Fruit fly (Drosophila melanogaster) whole organism, embryonic: ENCODE measurements around the gene wam.

Source experiments
- Atf-2 ChIP-seq: fragments of 200-800 bp; sonication (Bioruptor generic); optimal IDR thresholded peaks from 2 replicates; lab custom pipeline; 2016; ENCODE audit warnings: missing biosample characterization, missing genetic modification characterization
- Bdp1 ChIP-seq: fragments of 200-800 bp; sonication (Bioruptor generic); optimal IDR thresholded peaks from 3 replicates; lab custom pipeline; 2016; ENCODE audit warnings: missing biosample characterization, missing genetic modification characterization
- Bgb ChIP-seq: fragments of 200-800 bp; sonication (Bioruptor generic); IDR thresholded peaks from 2 replicates; pipeline ENCODE4 v1.3.6; 2022; ENCODE audit warnings: missing biosample characterization, missing genetic modification characterization; ENCODE audit not compliant: partially characterized antibody
- CG10565 ChIP-seq: fragments of 200-800 bp; sonication (Bioruptor generic); optimal IDR thresholded peaks from 3 replicates; lab custom pipeline; 2016; ENCODE audit warnings: missing biosample characterization, mild to moderate bottlenecking, missing genetic modification characterization
- CG11085 ChIP-seq: fragments of 200-800 bp; sonication (Bioruptor generic); IDR thresholded peaks from 2 replicates; pipeline ENCODE4 v1.3.6; 2022; ENCODE audit warnings: missing biosample characterization, missing genetic modification characterization
- CG11456 ChIP-seq: fragments of 200-800 bp; sonication (Bioruptor generic); IDR thresholded peaks from 3 replicates; pipeline ENCODE4 v1.3.6; 2022; ENCODE audit warnings: missing biosample characterization, missing genetic modification characterization
- CG11560 ChIP-seq: fragments of 200-800 bp; sonication (Bioruptor generic); IDR thresholded peaks from 3 replicates; pipeline ENCODE4 v1.3.6; 2022; ENCODE audit warnings: missing biosample characterization, missing genetic modification characterization
- CG11723 ChIP-seq: fragments of 200-800 bp; sonication (Bioruptor generic); optimal IDR thresholded peaks from 2 replicates; lab custom pipeline; 2017; ENCODE audit warnings: missing biosample characterization, mild to moderate bottlenecking, missing genetic modification characterization
- CG12219 ChIP-seq: fragments of 200-800 bp; sonication (Bioruptor generic); optimal IDR thresholded peaks from 3 replicates; lab custom pipeline; 2018; ENCODE audit warnings: missing biosample characterization, mild to moderate bottlenecking, missing genetic modification characterization
- CG13287 ChIP-seq: fragments of 200-800 bp; sonication (Bioruptor generic); IDR thresholded peaks from 2 replicates; pipeline ENCODE4 v1.3.6; 2022; ENCODE audit warnings: missing biosample characterization, missing genetic modification characterization; ENCODE audit not compliant: partially characterized antibody
- CG13296 ChIP-seq: fragments of 200-800 bp; sonication (Bioruptor generic); optimal IDR thresholded peaks from 3 replicates; lab custom pipeline; 2018; ENCODE audit warnings: missing biosample characterization, mild to moderate bottlenecking, missing genetic modification characterization
- CG13624 ChIP-seq: fragments of 200-800 bp; sonication (Bioruptor generic); optimal IDR thresholded peaks from 2 replicates; lab custom pipeline; 2016; ENCODE audit warnings: missing biosample characterization, missing genetic modification characterization
- CG17568 ChIP-seq: fragments of 200-800 bp; sonication (Bioruptor generic); optimal IDR thresholded peaks from 2 replicates; lab custom pipeline; 2018; ENCODE audit warnings: missing biosample characterization, mild to moderate bottlenecking, missing genetic modification characterization, moderate library complexity
- CG2129 ChIP-seq: fragments of 200-800 bp; sonication (Bioruptor generic); IDR thresholded peaks from 2 replicates; pipeline ENCODE4 v1.3.6; 2022; ENCODE audit warnings: missing biosample characterization, missing genetic modification characterization; ENCODE audit not compliant: partially characterized antibody
- CG2875 ChIP-seq: fragments of 200-800 bp; sonication (Bioruptor generic); optimal IDR thresholded peaks from 2 replicates; lab custom pipeline; 2017; ENCODE audit warnings: missing biosample characterization, mild to moderate bottlenecking, missing genetic modification characterization, missing genetic modification reagents
- CG30403 ChIP-seq: fragments of 200-800 bp; sonication (Bioruptor generic); optimal IDR thresholded peaks from 3 replicates; lab custom pipeline; 2016; ENCODE audit warnings: missing biosample characterization, missing genetic modification characterization
- CG31388 ChIP-seq: fragments of 200-800 bp; sonication (Bioruptor generic); optimal IDR thresholded peaks from 2 replicates; lab custom pipeline; 2016; ENCODE audit warnings: missing biosample characterization, missing genetic modification characterization
- CG3281 ChIP-seq: fragments of 200-800 bp; sonication (Bioruptor generic); optimal IDR thresholded peaks from 3 replicates; lab custom pipeline; 2017; ENCODE audit warnings: missing biosample characterization, mild to moderate bottlenecking, missing genetic modification characterization
- CG34376 ChIP-seq: fragments of 200-800 bp; sonication (Bioruptor generic); optimal IDR thresholded peaks from 2 replicates; lab custom pipeline; 2018; ENCODE audit warnings: missing biosample characterization, mild to moderate bottlenecking, missing genetic modification characterization
- CG4328 ChIP-seq: fragments of 200-800 bp; sonication (Bioruptor generic); optimal IDR thresholded peaks from 3 replicates; lab custom pipeline; 2017; ENCODE audit warnings: missing biosample characterization, missing genetic modification reagents, missing genetic modification characterization
- CG6175 ChIP-seq: fragments of 200-800 bp; sonication (Bioruptor generic); IDR thresholded peaks from 3 replicates; pipeline ENCODE4 v1.3.6; 2022; ENCODE audit warnings: missing biosample characterization, missing genetic modification characterization
- CG6791 ChIP-seq: fragments of 200-800 bp; sonication (Bioruptor generic); IDR thresholded peaks from 3 replicates; pipeline ENCODE4 v1.3.6; 2022; ENCODE audit warnings: missing biosample characterization, missing genetic modification characterization; ENCODE audit not compliant: partially characterized antibody
- CG9932 ChIP-seq: fragments of 200-800 bp; sonication (Bioruptor generic); IDR thresholded peaks from 2 replicates; pipeline ENCODE4 v1.3.6; 2022; ENCODE audit warnings: missing biosample characterization, missing genetic modification characterization
- CoRest ChIP-seq: fragments of 200-800 bp; sonication (Bioruptor generic); optimal IDR thresholded peaks from 3 replicates; lab custom pipeline; 2018; ENCODE audit warnings: missing biosample characterization, mild to moderate bottlenecking, missing genetic modification characterization, moderate library complexity
- Doc3 ChIP-seq: fragments of 200-800 bp; sonication (Bioruptor generic); IDR thresholded peaks from 3 replicates; pipeline ENCODE4 v1.3.6; 2022; ENCODE audit warnings: missing biosample characterization, missing genetic modification characterization; ENCODE audit not compliant: partially characterized antibody
- E2f2 ChIP-seq: fragments of 200-800 bp; sonication (Bioruptor generic); IDR thresholded peaks from 2 replicates; pipeline ENCODE4 v1.3.6; 2022; ENCODE audit warnings: missing biosample characterization, missing genetic modification characterization
- Lim3 ChIP-seq: fragments of 200-800 bp; sonication (Bioruptor generic); IDR thresholded peaks from 2 replicates; pipeline ENCODE4 v1.3.6; 2022; ENCODE audit warnings: missing biosample characterization, missing genetic modification characterization
- Ravus ChIP-seq: fragments of 200-800 bp; sonication (Bioruptor generic); IDR thresholded peaks from 2 replicates; pipeline ENCODE4 v1.3.6; 2022; ENCODE audit warnings: missing biosample characterization, missing genetic modification characterization
- Side ChIP-seq: fragments of 200-800 bp; sonication (Bioruptor generic); optimal IDR thresholded peaks from 2 replicates; lab custom pipeline; 2016; ENCODE audit warnings: missing biosample characterization, missing genetic modification characterization
- Sox100B ChIP-seq: fragments of 200-800 bp; sonication (Bioruptor generic); optimal IDR thresholded peaks from 3 replicates; lab custom pipeline; 2018; ENCODE audit warnings: missing biosample characterization, mild to moderate bottlenecking, missing genetic modification characterization
- TFAM ChIP-seq: fragments of 200-800 bp; sonication (Bioruptor generic); optimal IDR thresholded peaks from 2 replicates; lab custom pipeline; 2017; ENCODE audit warnings: missing biosample characterization, missing genetic modification characterization, inconsistent platforms
- ato ChIP-seq: fragments of 200-800 bp; sonication (Bioruptor generic); IDR thresholded peaks from 2 replicates; pipeline ENCODE4 v1.3.6; 2022; ENCODE audit warnings: missing biosample characterization, missing genetic modification characterization; ENCODE audit not compliant: partially characterized antibody
- az2 ChIP-seq: fragments of 200-800 bp; sonication (Bioruptor generic); optimal IDR thresholded peaks from 3 replicates; lab custom pipeline; 2016; ENCODE audit warnings: missing biosample characterization, missing genetic modification characterization
- dati ChIP-seq: fragments of 200-800 bp; sonication (Bioruptor generic); IDR thresholded peaks from 2 replicates; pipeline ENCODE4 v1.3.6; 2022; ENCODE audit warnings: missing biosample characterization, missing genetic modification characterization
- exex ChIP-seq: fragments of 200-800 bp; sonication (Bioruptor generic); optimal IDR thresholded peaks from 4 replicates; lab custom pipeline; 2018; ENCODE audit warnings: missing biosample characterization, mild to moderate bottlenecking, missing genetic modification characterization, moderate library complexity
- fd64A ChIP-seq: fragments of 200-800 bp; sonication (Bioruptor generic); optimal IDR thresholded peaks from 3 replicates; lab custom pipeline; 2018; ENCODE audit warnings: missing biosample characterization, mild to moderate bottlenecking, missing genetic modification characterization
- fd96Cb ChIP-seq: fragments of 200-800 bp; sonication (Bioruptor generic); optimal IDR thresholded peaks from 2 replicates; lab custom pipeline; 2018; ENCODE audit warnings: missing biosample characterization, mild to moderate bottlenecking, missing genetic modification characterization, moderate library complexity
- fru ChIP-seq: fragments of >200 bp; optimal IDR thresholded peaks from 2 replicates; lab custom pipeline; 2017
- gro ChIP-seq: fragments of 200-800 bp; sonication (Bioruptor generic); optimal IDR thresholded peaks from 2 replicates; lab custom pipeline; 2016; ENCODE audit warnings: missing biosample characterization, missing genetic modification characterization
- gsb-n ChIP-seq: fragments of 200-800 bp; sonication (Bioruptor generic); optimal IDR thresholded peaks from 3 replicates; lab custom pipeline; 2018; ENCODE audit warnings: missing biosample characterization, mild to moderate bottlenecking, missing genetic modification characterization
- her ChIP-seq: fragments of 200-800 bp; sonication (Bioruptor generic); optimal IDR thresholded peaks from 2 replicates; lab custom pipeline; 2016; ENCODE audit warnings: missing biosample characterization, missing genetic modification characterization
- luna ChIP-seq: fragments of 200-800 bp; sonication (Bioruptor generic); optimal IDR thresholded peaks from 2 replicates; lab custom pipeline; 2016; ENCODE audit warnings: missing biosample characterization, missing genetic modification characterization
- mld ChIP-seq: fragments of 200-800 bp; sonication (Bioruptor generic); IDR thresholded peaks from 3 replicates; pipeline ENCODE4 v1.3.6; 2022; ENCODE audit warnings: missing biosample characterization, missing genetic modification characterization; ENCODE audit not compliant: partially characterized antibody
- nau ChIP-seq: fragments of 200-800 bp; sonication (Bioruptor generic); optimal IDR thresholded peaks from 3 replicates; lab custom pipeline; 2017; ENCODE audit warnings: missing biosample characterization, mild to moderate bottlenecking, missing genetic modification characterization, missing genetic modification reagents
- ro ChIP-seq: fragments of 200-800 bp; sonication (Bioruptor generic); IDR thresholded peaks from 2 replicates; pipeline ENCODE4 v1.3.6; 2022; ENCODE audit warnings: missing biosample characterization, missing genetic modification characterization
- row ChIP-seq: fragments of 200-800 bp; sonication (Bioruptor generic); IDR thresholded peaks from 3 replicates; pipeline ENCODE4 v1.3.6; 2022; ENCODE audit warnings: missing biosample characterization, missing genetic modification characterization
- so ChIP-seq: fragments of 200-800 bp; sonication (Bioruptor generic); IDR thresholded peaks from 3 replicates; pipeline ENCODE4 v1.3.6; 2022; ENCODE audit warnings: missing biosample characterization, missing genetic modification characterization
- sqz ChIP-seq: fragments of 200-800 bp; sonication (Bioruptor generic); optimal IDR thresholded peaks from 3 replicates; lab custom pipeline; 2018; ENCODE audit warnings: missing biosample characterization, mild to moderate bottlenecking, missing genetic modification characterization
- tin ChIP-seq: fragments of 200-800 bp; sonication (Bioruptor generic); optimal IDR thresholded peaks from 3 replicates; lab custom pipeline; 2016; ENCODE audit warnings: missing biosample characterization, missing genetic modification characterization
- tio ChIP-seq: fragments of 200-800 bp; sonication (Bioruptor generic); optimal IDR thresholded peaks from 2 replicates; lab custom pipeline; 2017; ENCODE audit warnings: missing biosample characterization, missing genetic modification characterization, inconsistent platforms
- ttk ChIP-seq: fragments of 200-800 bp; sonication (Bioruptor generic); IDR thresholded peaks from 2 replicates; pipeline ENCODE4 v2.1.2; 2022; ENCODE audit warnings: missing biosample characterization, missing genetic modification characterization

wam gene

DNA sequence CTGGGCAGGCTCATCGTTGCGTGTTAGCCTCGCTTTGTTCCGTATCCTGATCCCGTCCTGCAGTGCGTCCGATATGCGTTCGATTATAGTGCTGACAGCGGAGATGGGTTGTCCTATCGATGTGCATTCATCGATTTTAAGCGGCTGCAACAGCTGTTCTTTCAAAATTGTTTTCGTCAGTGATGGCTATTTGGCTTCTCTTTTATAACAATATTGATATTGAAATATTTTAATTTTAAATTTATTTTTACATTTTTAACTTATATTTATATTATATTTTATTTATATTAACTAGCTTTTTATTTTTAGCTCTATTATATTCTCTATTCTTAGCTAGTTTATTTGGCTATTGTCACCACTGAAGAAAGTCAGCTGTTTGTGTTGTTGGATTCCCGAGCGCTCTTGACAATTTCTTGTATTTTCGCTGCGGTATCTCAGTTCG lies 29.8 kb downstream of the wam start, which contains the start of the genes wda and Pex11c (continued):
- TF ChIP-seq her (no peak), CoRest (tag; lab: Kevin White, UChicago) (peak; percentile 95), fd96Cb (tag; lab: Kevin White, UChicago) (peak; percentile 79), CG13287 (GFP tag; lab: Robert Waterston, UW) (peak; percentile 78), CG13624 (GFP tag; lab: Kevin White, UChicago) (no peak), tin (GFP tag; lab: Kevin White, UChicago) (peak; percentile 65), Ravus (GFP tag; lab: Robert Waterston, UW) (peak; percentile 56), Lim3 (GFP tag; lab: Robert Waterston, UW) (peak; percentile 67), CG3281 (peak; percentile 61), CG2875 (GFP tag; lab: Kevin White, UChicago) (peak; percentile 75), exex (tag; lab: Kevin White, UChicago) (peak; percentile 62), Doc3 (GFP tag; lab: Robert Waterston, UW) (peak; percentile 66; the same call in 1 of the 3 replicates), gro (no peak), CG11723 (no peak), CG30403 (GFP tag; lab: Kevin White, UChicago) (peak; percentile 88), gsb-n (tag; lab: Kevin White, UChicago) (peak; percentile 95), CG4328 (GFP tag; lab: Kevin White, UChicago) (peak; percentile 55), CG9932 (GFP tag; lab: Robert Waterston, UW) (no peak; the same call in none of the 2 replicates), fru (lab: Kevin White, UChicago) (no peak), CG11560 (tag; lab: Robert Waterston, UW) (no peak; the same call in 2 of the 3 replicates), CG11085 (GFP tag; lab: Robert Waterston, UW) (peak; percentile 66), nau (no peak), Atf-2 (GFP tag; lab: Kevin White, UChicago) (peak; percentile 12), row (GFP tag; lab: Robert Waterston, UW) (peak; percentile 94), CG2129 (peak; percentile 35; the same call in 1 of the 2 replicates), ro (GFP tag; lab: Robert Waterston, UW) (peak; percentile 84), E2f2 (GFP tag; lab: Robert Waterston, UW) (peak; percentile 73), Side (GFP tag; lab: Kevin White, UChicago) (peak; percentile 25), CG31388 (GFP tag; lab: Kevin White, UChicago) (peak; percentile 28), Bdp1 (peak; percentile 42), CG11456 (no peak), ttk (GFP tag; lab: Robert Waterston, UW) (no peak; the same call in 1 of the 2 replicates), CG10565 (no peak), CG34376 (GFP tag; lab: Kevin White, UChicago) (no peak), TFAM (no peak), fd64A (GFP tag; lab: Kevin White, UChicago) (no peak), mld (no peak), CG6791 (GFP tag; lab: Robert Waterston, UW) (no peak; the same call in 2 of the 3 replicates), CG6175 (GFP tag; lab: Robert Waterston, UW) (no peak; the same call in 2 of the 3 replicates), dati (GFP tag; lab: Robert Waterston, UW) (no peak), so (GFP tag; lab: Robert Waterston, UW) (peak; percentile 91; the same call in 2 of the 3 replicates), ato (GFP tag; lab: Robert Waterston, UW) (peak; percentile 44; the same call in 1 of the 2 replicates), tio (GFP tag; lab: Kevin White, UChicago) (peak; percentile 65), CG17568 (GFP tag; lab: Kevin White, UChicago) (peak; percentile 38), sqz (GFP tag; lab: Kevin White, UChicago) (peak; percentile 25), Sox100B (GFP tag; lab: Kevin White, UChicago) (peak; percentile 80), luna (no peak), Bgb (GFP tag; lab: Robert Waterston, UW) (peak; percentile 77), az2 (GFP tag; lab: Kevin White, UChicago) (peak; percentile 88), CG12219 (GFP tag; lab: Kevin White, UChicago) (no peak), CG13296 (GFP tag; lab: Kevin White, UChicago) (peak; percentile 68)
